Fruit fly (Drosophila melanogaster) whole organism, pupa: ENCODE results near the gene gammaTub23C.

Experiments used
- CG10348 ChIP-seq: fragments of 200-800 bp; sonication (Bioruptor generic); IDR thresholded peaks from 2 replicates; pipeline ENCODE4 v1.3.6; 2022; ENCODE audit warnings: missing biosample characterization, missing genetic modification characterization
- CG12605 ChIP-seq: fragments of 200-800 bp; sonication (Bioruptor generic); IDR thresholded peaks from 2 replicates; pipeline ENCODE4 v1.3.6; 2022; ENCODE audit warnings: missing biosample characterization, missing genetic modification characterization
- CG13204 ChIP-seq: fragments of 200-800 bp; sonication (Bioruptor generic); optimal IDR thresholded peaks from 2 replicates; lab custom pipeline; 2018; ENCODE audit warnings: missing biosample characterization, mild to moderate bottlenecking, missing genetic modification characterization, moderate library complexity
- CG14655 ChIP-seq: fragments of 200-800 bp; sonication (Bioruptor generic); optimal IDR thresholded peaks from 3 replicates; lab custom pipeline; 2017; ENCODE audit warnings: mild to moderate bottlenecking, missing biosample characterization, missing genetic modification reagents, missing genetic modification characterization
- CG15710 ChIP-seq: fragments of 200-800 bp; sonication (Bioruptor generic); optimal IDR thresholded peaks from 2 replicates; lab custom pipeline; 2018; ENCODE audit warnings: missing biosample characterization, mild to moderate bottlenecking, missing genetic modification characterization, moderate library complexity
- CG17806 ChIP-seq: fragments of 200-800 bp; sonication (Bioruptor generic); optimal IDR thresholded peaks from 2 replicates; lab custom pipeline; 2018; ENCODE audit warnings: missing biosample characterization, mild to moderate bottlenecking, missing genetic modification characterization, moderate library complexity
- CG32121 ChIP-seq: fragments of 200-800 bp; sonication (Bioruptor generic); IDR thresholded peaks from 2 replicates; pipeline ENCODE4 v1.3.6; 2022; ENCODE audit warnings: missing biosample characterization, missing genetic modification characterization
- CG34367 ChIP-seq: fragments of 200-800 bp; sonication (Bioruptor generic); optimal IDR thresholded peaks from 2 replicates; lab custom pipeline; 2018; ENCODE audit warnings: missing biosample characterization, mild to moderate bottlenecking, missing genetic modification characterization
- CG4496 ChIP-seq: fragments of 200-800 bp; sonication (Bioruptor generic); IDR thresholded peaks from 3 replicates; pipeline ENCODE4 v1.3.6; 2022; ENCODE audit warnings: missing biosample characterization, missing genetic modification characterization
- CG8159 ChIP-seq: fragments of 200-800 bp; sonication (Bioruptor generic); optimal IDR thresholded peaks from 3 replicates; lab custom pipeline; 2018; ENCODE audit warnings: missing biosample characterization, mild to moderate bottlenecking, missing genetic modification characterization, moderate library complexity
- CG8301 ChIP-seq: fragments of 200-800 bp; sonication (Bioruptor generic); optimal IDR thresholded peaks from 2 replicates; lab custom pipeline; 2018; ENCODE audit warnings: missing biosample characterization, mild to moderate bottlenecking, missing genetic modification characterization
- CG9948 ChIP-seq: fragments of 200-800 bp; sonication (Bioruptor generic); optimal IDR thresholded peaks from 2 replicates; lab custom pipeline; 2018; ENCODE audit warnings: missing biosample characterization, mild to moderate bottlenecking, missing genetic modification characterization, moderate library complexity
- D1 ChIP-seq: fragments of 200-800 bp; sonication (Bioruptor generic); optimal IDR thresholded peaks from 2 replicates; lab custom pipeline; 2018; ENCODE audit warnings: missing biosample characterization, mild to moderate bottlenecking, missing genetic modification characterization, moderate library complexity
- EcR ChIP-seq: fragments of 200-800 bp; sonication (Bioruptor generic); optimal IDR thresholded peaks from 3 replicates; lab custom pipeline; 2019; ENCODE audit warnings: missing biosample characterization, missing genetic modification characterization, mild to moderate bottlenecking, moderate library complexity, missing genetic modification reagents
- Ets98B ChIP-seq: fragments of 200-800 bp; sonication (Bioruptor generic); IDR thresholded peaks from 2 replicates; pipeline ENCODE4 v1.3.6; 2022; ENCODE audit warnings: missing biosample characterization, missing genetic modification characterization
- Pif1A ChIP-seq: fragments of 200-800 bp; sonication (Bioruptor generic); optimal IDR thresholded peaks from 3 replicates; lab custom pipeline; 2016; ENCODE audit warnings: missing biosample characterization, missing genetic modification characterization
- Pif1B ChIP-seq: fragments of 200-800 bp; sonication (Bioruptor generic); optimal IDR thresholded peaks from 3 replicates; lab custom pipeline; 2016; ENCODE audit warnings: missing biosample characterization, missing genetic modification characterization
- Snoo ChIP-seq: fragments of 200-800 bp; sonication (Bioruptor generic); optimal IDR thresholded peaks from 3 replicates; lab custom pipeline; 2017; ENCODE audit warnings: missing biosample characterization, mild to moderate bottlenecking, missing genetic modification characterization, inconsistent platforms
- fd96Ca ChIP-seq: fragments of 200-800 bp; sonication (Bioruptor generic); IDR thresholded peaks from 3 replicates; pipeline ENCODE4 v1.3.6; 2022; ENCODE audit warnings: missing biosample characterization, missing genetic modification characterization
- gl ChIP-seq: fragments of 200-800 bp; sonication (Bioruptor generic); optimal IDR thresholded peaks from 2 replicates; lab custom pipeline; 2018; ENCODE audit warnings: missing biosample characterization, mild to moderate bottlenecking, missing genetic modification characterization
- rn ChIP-seq: fragments of 200-800 bp; sonication (Bioruptor generic); IDR thresholded peaks from 2 replicates; pipeline ENCODE4 v1.3.6; 2022; ENCODE audit warnings: missing biosample characterization, missing genetic modification characterization

The gammaTub23C gene

DNA sequence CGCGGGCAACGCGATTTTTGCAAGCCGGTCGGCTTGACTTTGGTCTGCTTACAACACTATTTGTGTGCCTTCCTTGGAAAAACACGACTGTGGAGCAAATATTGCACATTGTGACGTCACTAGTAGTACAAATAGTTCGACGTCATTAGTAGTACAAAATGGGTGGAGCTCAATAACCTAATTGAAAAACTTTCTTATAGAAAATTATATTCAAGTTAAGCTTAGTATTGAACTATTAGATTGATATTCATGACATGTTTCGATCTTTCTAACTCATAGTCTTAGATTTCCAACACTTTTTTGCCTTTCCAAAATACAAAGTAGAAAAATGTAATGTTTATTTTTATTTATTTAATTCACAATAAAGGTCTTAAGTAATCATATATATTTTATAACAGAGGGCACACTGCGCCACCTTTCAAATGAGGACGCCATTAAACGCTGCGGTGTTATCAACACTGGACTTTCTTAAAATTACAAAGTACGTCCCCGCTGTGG, at the start of gene gammaTub23C, which contains the start of gene Rrp1:
Gene gammaTub23C (plus strand): TSS at position 453 of the 498 bp plus-strand sequence.
Gene Rrp1 (minus strand): TSS at position 70 of the 498 bp plus-strand sequence.
- TF ChIP-seq D1 (tag; lab: Kevin White, UChicago) (no peak), rn (peak; percentile 60; the same call in 1 of the 2 replicates), CG9948 (tag; lab: Kevin White, UChicago) (peak; percentile 89), CG13204 (GFP tag; lab: Kevin White, UChicago) (no peak), CG32121 (GFP tag; lab: Robert Waterston, UW) (peak; percentile 80; the same call in 1 of the 2 replicates), CG8159 (tag; lab: Kevin White, UChicago) (peak; percentile 92), CG34367 (tag; lab: Kevin White, UChicago) (peak; percentile 80), CG4496 (GFP tag; lab: Robert Waterston, UW) (peak; percentile 82), CG14655 (peak; percentile 94), Ets98B (GFP tag; lab: Robert Waterston, UW) (peak; percentile 67), CG12605 (GFP tag; lab: Robert Waterston, UW) (0 out of 2 replicates have a peak, but pooled peaks have one; percentile 53), gl (peak; percentile 33), CG10348 (GFP tag; lab: Robert Waterston, UW) (peak; percentile 59; the same call in 1 of the 2 replicates), Snoo (tag; lab: Kevin White, UChicago) (peak; percentile 90), Pif1A (no peak), Pif1B (GFP tag; lab: Kevin White, UChicago) (no peak), CG15710 (tag; lab: Kevin White, UChicago) (peak; percentile 87), EcR (GFP tag; lab: Kevin White, UChicago) (no peak), CG17806 (peak; percentile 80), fd96Ca (GFP tag; lab: Robert Waterston, UW) (peak; percentile 69; the same call in 2 of the 3 replicates), CG8301 (tag; lab: Kevin White, UChicago) (peak; percentile 86)

DNA sequence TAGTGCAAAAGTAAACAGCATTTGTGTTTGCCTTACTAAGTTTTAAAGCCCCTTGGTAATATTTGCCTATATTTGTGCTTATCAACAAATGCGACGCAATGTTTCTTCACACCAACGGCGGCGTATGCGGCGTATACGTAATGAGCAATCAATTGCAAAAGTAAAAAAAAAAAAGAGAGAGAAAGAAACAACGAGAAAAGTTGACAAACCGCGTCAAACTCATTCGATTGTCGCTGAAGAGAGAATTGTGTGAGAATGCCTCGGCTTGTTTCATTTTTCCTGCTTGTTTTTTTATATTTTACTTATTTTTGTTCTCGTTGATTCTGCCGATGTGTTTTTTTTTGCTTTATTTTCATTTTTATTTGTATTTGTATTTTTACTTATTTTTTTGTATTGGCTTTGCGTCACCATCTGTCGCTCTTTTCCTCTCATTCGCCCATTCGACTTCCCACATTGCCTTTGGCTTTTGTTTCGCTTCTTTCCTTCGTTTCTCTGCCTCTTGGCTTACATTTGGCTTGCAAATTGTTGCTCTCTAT, 48.4 kb upstream of the gammaTub23C start:
- TF ChIP-seq Pif1B (GFP tag; lab: Kevin White, UChicago) (peak; percentile 88), EcR (GFP tag; lab: Kevin White, UChicago) (peak; percentile 59), CG10348 (GFP tag; lab: Robert Waterston, UW) (no peak), CG17806 (peak; percentile 91), CG9948 (tag; lab: Kevin White, UChicago) (peak; percentile 91), CG15710 (tag; lab: Kevin White, UChicago) (peak; percentile 96), CG34367 (tag; lab: Kevin White, UChicago) (peak; percentile 96), fd96Ca (GFP tag; lab: Robert Waterston, UW) (peak; percentile 92), gl (peak; percentile 99), CG32121 (GFP tag; lab: Robert Waterston, UW) (peak; percentile 96), CG8301 (tag; lab: Kevin White, UChicago) (peak; percentile 87), Ets98B (GFP tag; lab: Robert Waterston, UW) (peak; percentile 95), Snoo (tag; lab: Kevin White, UChicago) (peak; percentile 87), D1 (tag; lab: Kevin White, UChicago) (peak; percentile 91), Pif1A (peak; percentile 95), CG12605 (GFP tag; lab: Robert Waterston, UW) (peak; percentile 100), CG8159 (tag; lab: Kevin White, UChicago) (peak; percentile 93), rn (peak; percentile 90), CG14655 (peak; percentile 92), CG13204 (GFP tag; lab: Kevin White, UChicago) (peak; percentile 97), CG4496 (GFP tag; lab: Robert Waterston, UW) (peak; percentile 98)

DNA sequence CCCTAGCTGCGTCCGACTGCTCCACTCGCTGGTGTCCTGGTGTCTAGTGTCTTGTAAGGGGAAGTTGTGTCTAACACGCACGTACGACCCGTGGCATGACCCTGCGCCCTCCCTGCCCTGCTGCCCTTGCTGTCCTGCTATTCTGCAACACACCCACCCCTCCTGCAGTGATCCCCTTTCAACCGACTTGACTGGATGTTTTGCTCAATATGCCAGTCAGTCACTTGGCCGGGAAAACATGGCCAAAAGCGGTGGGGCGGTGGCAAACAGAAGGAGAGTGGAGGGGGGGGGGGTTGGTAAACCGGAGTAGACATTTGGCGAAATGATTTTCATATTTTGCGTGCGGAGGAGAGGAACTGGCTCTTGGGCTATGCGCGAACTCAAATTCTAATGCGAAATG, 42.0 kb upstream of the gammaTub23C start:
- TF ChIP-seq rn (no peak), Snoo (tag; lab: Kevin White, UChicago) (no peak), CG32121 (GFP tag; lab: Robert Waterston, UW) (no peak), CG34367 (tag; lab: Kevin White, UChicago) (no peak), CG10348 (GFP tag; lab: Robert Waterston, UW) (no peak), fd96Ca (GFP tag; lab: Robert Waterston, UW) (no peak), CG15710 (tag; lab: Kevin White, UChicago) (no peak), CG8301 (tag; lab: Kevin White, UChicago) (no peak), Pif1B (GFP tag; lab: Kevin White, UChicago) (no peak), CG14655 (no peak), gl (no peak), EcR (GFP tag; lab: Kevin White, UChicago) (no peak), Ets98B (GFP tag; lab: Robert Waterston, UW) (no peak), CG8159 (tag; lab: Kevin White, UChicago) (no peak), CG9948 (tag; lab: Kevin White, UChicago) (no peak)
- TF ChIP-seq, all 21 proteins: peak for 0

DNA sequence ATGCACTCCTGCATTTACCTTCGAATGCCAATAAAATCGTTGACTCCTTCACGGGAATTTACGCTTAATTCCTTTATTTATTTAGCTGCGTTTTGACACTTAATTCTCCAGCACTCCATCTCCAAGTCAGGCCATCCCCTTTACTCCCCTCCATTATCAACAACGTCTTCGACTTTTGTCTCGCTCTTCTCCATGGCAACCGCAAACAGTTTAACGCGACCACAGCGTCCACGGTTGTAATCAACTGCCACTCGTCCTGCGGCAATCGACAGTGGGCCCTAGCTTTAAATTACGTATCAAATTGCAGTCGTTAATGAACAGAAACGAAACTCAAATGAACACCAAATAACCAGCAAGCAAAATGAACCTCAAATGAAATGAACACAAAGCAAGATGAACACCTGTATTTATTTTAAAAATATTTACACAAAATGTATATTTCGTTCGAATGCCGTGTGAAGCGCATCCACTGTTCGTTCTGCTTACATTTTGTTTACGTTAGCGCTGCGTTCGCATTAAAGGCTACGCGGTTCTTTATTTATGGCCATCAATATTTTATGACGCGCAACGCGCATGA, 41.0 kb upstream of the gammaTub23C start:
- TF ChIP-seq CG4496 (GFP tag; lab: Robert Waterston, UW) (peak; percentile 39; the same call in 2 of the 3 replicates), CG12605 (GFP tag; lab: Robert Waterston, UW) (peak; percentile 37; the same call in 1 of the 2 replicates), Ets98B (GFP tag; lab: Robert Waterston, UW) (no peak; the same call in 1 of the 2 replicates), CG10348 (GFP tag; lab: Robert Waterston, UW) (no peak), CG14655 (peak; percentile 71), Pif1B (GFP tag; lab: Kevin White, UChicago) (peak; percentile 74), CG17806 (peak; percentile 82), EcR (GFP tag; lab: Kevin White, UChicago) (peak; percentile 68), CG8159 (tag; lab: Kevin White, UChicago) (peak; percentile 85), fd96Ca (GFP tag; lab: Robert Waterston, UW) (no peak), rn (no peak), CG9948 (tag; lab: Kevin White, UChicago) (peak; percentile 75), Pif1A (peak; percentile 82), CG32121 (GFP tag; lab: Robert Waterston, UW) (no peak), CG13204 (GFP tag; lab: Kevin White, UChicago) (peak; percentile 68), CG34367 (tag; lab: Kevin White, UChicago) (peak; percentile 78), gl (peak; percentile 63), CG8301 (tag; lab: Kevin White, UChicago) (peak; percentile 51), Snoo (tag; lab: Kevin White, UChicago) (peak; percentile 41), CG15710 (tag; lab: Kevin White, UChicago) (peak; percentile 80), D1 (tag; lab: Kevin White, UChicago) (peak; percentile 56)
